Worm (Caenorhabditis elegans) whole organism, late embryonic: ENCODE measurements around the gene ddx-19.

Experiments
- K02D7.2 ChIP-seq: sonication (generic microtip); optimal IDR thresholded peaks from 2 replicates; lab custom pipeline; 2017; ENCODE audit warnings: mild to moderate bottlenecking, missing genetic modification characterization, missing compliant biosample characterization
- ceh-45 ChIP-seq: fragments of 200-800 bp; sonication (Bioruptor generic); IDR thresholded peaks from 2 replicates; pipeline ENCODE4 v1.3.6; 2022; ENCODE audit warnings: missing genetic modification reagents, missing genetic modification characterization, missing compliant biosample characterization
- fax-1 ChIP-seq: sonication (generic microtip); optimal IDR thresholded peaks from 2 replicates; lab custom pipeline; 2016; ENCODE audit warnings: missing genotype, missing genetic modification characterization, missing compliant biosample characterization
- nhr-11 ChIP-seq: fragments of 150-350 bp; optimal IDR thresholded peaks from 2 replicates; lab custom pipeline; 2014; ENCODE audit warnings: missing biosample characterization, missing genetic modification characterization
- pat-9 ChIP-seq: fragments of 200-800 bp; sonication (Bioruptor generic); optimal IDR thresholded peaks from 2 replicates; lab custom pipeline; 2018; ENCODE audit warnings: mild to moderate bottlenecking, missing genetic modification characterization, moderate library complexity, missing compliant biosample characterization
- pha-4 ChIP-seq: fragments of 150-350 bp; optimal IDR thresholded peaks from 2 replicates; lab custom pipeline; 2018; ENCODE audit warnings: missing biosample characterization, missing genetic modification reagents, missing genetic modification characterization
- syd-9 ChIP-seq: sonication (generic microtip); optimal IDR thresholded peaks from 2 replicates; lab custom pipeline; 2016; ENCODE audit warnings: mild to moderate bottlenecking, missing genetic modification characterization, moderate library complexity, missing compliant biosample characterization

ce11 chrII:8873842-8874241, 10.9 kb upstream of the ddx-19 start, which contains the start of gene T07D4.2:
- no peak for TF ChIP-seq nhr-11 (tag; lab: Kevin White, UChicago)
- TF ChIP-seq syd-9 (tag; lab: Kevin White, UChicago): no peak
- no peak for TF ChIP-seq ceh-45 (GFP tag; lab: Robert Waterston, UW)
- TF ChIP-seq pha-4: no peak
- no peak for TF ChIP-seq K02D7.2 (tag; lab: Kevin White, UChicago)
- TF ChIP-seq fax-1 (tag; lab: Kevin White, UChicago): no peak
- TF ChIP-seq pat-9 (tag; lab: Kevin White, UChicago): no peak
